Fruit fly (Drosophila melanogaster): ENCODE results near the gene CG42688.

Gene CG42688

dm6 chr2L:19164933-19165813, 17.4 kb downstream of the CG42688 start (continued):
- TF ChIP-seq Nf-YC (tag; optimal IDR thresholded peaks at IDR 0.05) (peak; percentile 86), Hey (tag; optimal IDR thresholded peaks at IDR 0.05) (peak; percentile 75), CG2116 (GFP tag; optimal IDR thresholded peaks at IDR 0.05) (peak; percentile 79), ind (GFP tag; optimal IDR thresholded peaks at IDR 0.05) (peak; percentile 98), nerfin-1 (tag; optimal IDR thresholded peaks at IDR 0.05) (peak; percentile 95), Antp (GFP tag; optimal IDR thresholded peaks at IDR 0.05) (peak; percentile 94), CG3163 (GFP tag; optimal IDR thresholded peaks at IDR 0.05) (peak; percentile 81), Eip74EF (GFP tag; optimal IDR thresholded peaks at IDR 0.05) (peak in 1 of 2 experiments; percentile 97), CG15479 (GFP tag; optimal IDR thresholded peaks at IDR 0.05) (peak; percentile 73), da (GFP tag; optimal IDR thresholded peaks at IDR 0.05) (peak; percentile 91), CG7963 (GFP tag; IDR thresholded peaks at IDR 0.05; ENCODE audit: partially characterized antibody) (no peak), CG15011 (GFP tag; optimal IDR thresholded peaks at IDR 0.05) (peak; percentile 95), CG10366 (GFP tag; IDR thresholded peaks at IDR 0.05) (peak; percentile 97), dimm (GFP tag; IDR thresholded peaks at IDR 0.05) (peak; percentile 91), nerfin-2 (GFP tag; IDR thresholded peaks at IDR 0.05; ENCODE audit: partially characterized antibody) (no peak), CG2875 (GFP tag; optimal IDR thresholded peaks at IDR 0.05) (peak; percentile 98), CG12219 (GFP tag; optimal IDR thresholded peaks at IDR 0.05) (peak; percentile 96), danr (GFP tag; IDR thresholded peaks at IDR 0.05) (peak; percentile 94), tap (tag; optimal IDR thresholded peaks at IDR 0.05) (peak; percentile 97), Dip3 (GFP tag; optimal IDR thresholded peaks at IDR 0.05) (peak; percentile 91), onecut (GFP tag; IDR thresholded peaks at IDR 0.05) (peak; percentile 96), CG4617 (GFP tag; optimal IDR thresholded peaks at IDR 0.05; ENCODE audit: borderline replicate concordance) (peak; percentile 89), zf30C (GFP tag; optimal IDR thresholded peaks at IDR 0.05) (peak; percentile 99), CG13624 (GFP tag; optimal IDR thresholded peaks at IDR 0.05) (peak; percentile 97), CG8359 (GFP tag; optimal IDR thresholded peaks at IDR 0.05; ENCODE audit: borderline replicate concordance) (peak; percentile 90), CG3847 (GFP tag; IDR thresholded peaks at IDR 0.05) (peak; percentile 94), CG6683 (GFP tag; optimal IDR thresholded peaks at IDR 0.05) (peak; percentile 93), jing (GFP tag; optimal IDR thresholded peaks at IDR 0.05) (peak; percentile 90), cwo (GFP tag; optimal IDR thresholded peaks at IDR 0.05) (peak; percentile 96), Sry-β (GFP tag; optimal IDR thresholded peaks at IDR 0.05) (peak; percentile 36), Dref (GFP tag; IDR thresholded peaks at IDR 0.05) (no peak; the same call in 1 of the 2 replicates), CG4854 (GFP tag; optimal IDR thresholded peaks at IDR 0.05) (peak; percentile 91), MTF-1 (GFP tag; optimal IDR thresholded peaks at IDR 0.05; ENCODE audit: borderline replicate concordance) (peak; percentile 95), CG18262 (tag; optimal IDR thresholded peaks at IDR 0.05) (peak; percentile 98), NK7.1 (GFP tag; optimal IDR thresholded peaks at IDR 0.05) (peak; percentile 92), cas (GFP tag; IDR thresholded peaks at IDR 0.05) (peak; percentile 94), dmrt11E (tag; optimal IDR thresholded peaks at IDR 0.05) (peak; percentile 89), Camta (GFP tag; optimal IDR thresholded peaks at IDR 0.05) (peak; percentile 98), h (optimal IDR thresholded peaks at IDR 0.05) (no peak), CG13287 (GFP tag; IDR thresholded peaks at IDR 0.05; ENCODE audit: partially characterized antibody) (peak; percentile 7; the same call in 1 of the 2 replicates), pb (GFP tag; optimal IDR thresholded peaks at IDR 0.05) (peak; percentile 91), scrt (GFP tag; optimal IDR thresholded peaks at IDR 0.05) (peak; percentile 100), ase (GFP tag; IDR thresholded peaks at IDR 0.05) (peak; percentile 97), gcm2 (GFP tag; optimal IDR thresholded peaks at IDR 0.05) (peak; percentile 89), ro (GFP tag; IDR thresholded peaks at IDR 0.05) (peak; percentile 92), fu2 (GFP tag; optimal IDR thresholded peaks at IDR 0.05) (peak; percentile 86), Pdp1 (GFP tag; optimal IDR thresholded peaks at IDR 0.05) (peak; percentile 94 to 97), lmd (GFP tag; IDR thresholded peaks at IDR 0.05) (peak; percentile 96)

Measured in whole organism, embryonic.